Fruit fly (Drosophila melanogaster): Measurements from ENCODE around the gene zfh1.

DNA sequence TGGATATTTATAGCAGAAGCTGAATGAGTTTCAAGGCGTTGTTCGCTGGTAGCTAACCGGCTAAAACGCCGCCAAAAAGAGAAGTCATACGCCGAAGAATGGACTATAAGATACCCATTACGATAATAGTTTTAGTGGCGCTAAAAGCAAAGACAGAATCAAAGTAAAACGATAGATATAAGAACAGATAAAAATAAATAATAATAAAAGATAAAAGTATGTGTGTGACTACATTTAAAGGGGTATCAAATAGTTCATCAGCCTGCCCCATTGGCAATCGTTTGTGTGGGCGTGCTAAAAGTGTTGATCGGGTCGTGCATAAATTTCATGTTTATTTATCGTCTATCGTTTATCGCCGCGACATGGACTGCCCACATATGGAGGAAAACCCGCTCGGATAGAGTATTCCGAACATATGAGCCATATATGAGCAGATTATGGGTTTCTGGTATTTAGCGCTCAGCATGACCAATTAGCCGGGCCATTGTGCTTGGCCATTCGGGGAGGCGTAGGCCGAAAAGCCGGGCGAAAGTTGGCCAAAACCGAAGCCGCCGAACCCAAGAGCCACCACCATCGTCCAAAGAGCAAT, 31.7 kb downstream of the zfh1 start:
- TF ChIP-seq EcR (GFP tag; optimal IDR thresholded peaks at IDR 0.05), result no peak
- TF ChIP-seq usp (GFP tag; optimal IDR thresholded peaks at IDR 0.05), result no peak
- no peak for TF ChIP-seq psq (optimal IDR thresholded peaks at IDR 0.05)
- no peak for TF ChIP-seq pan (optimal IDR thresholded peaks at IDR 0.05)

Measured in whole organism.